Worm (Caenorhabditis elegans) whole organism, L1 larva: ENCODE results near the gene mup-4.

Experiments
- aly-2 ChIP-seq: fragments of 150-350 bp; optimal IDR thresholded peaks from 2 replicates; lab custom pipeline; 2014; ENCODE audit warnings: missing biosample characterization, missing genetic modification characterization
- ama-1 ChIP-seq: fragments of 150-350 bp; optimal IDR thresholded peaks from 2 replicates; lab custom pipeline; 2014
- ceh-90 ChIP-seq: sonication (generic microtip); optimal IDR thresholded peaks from 2 replicates; lab custom pipeline; 2016; ENCODE audit warnings: missing genetic modification characterization, missing compliant biosample characterization
- lir-3 ChIP-seq: sonication (generic microtip); optimal IDR thresholded peaks from 2 replicates; lab custom pipeline; 2016; ENCODE audit warnings: mild to moderate bottlenecking, missing genetic modification characterization, moderate library complexity, missing compliant biosample characterization; ENCODE audit not compliant: poor library complexity
- mep-1 ChIP-seq: fragments of 150-350 bp; optimal IDR thresholded peaks from 2 replicates; lab custom pipeline; 2014; ENCODE audit warnings: missing biosample characterization, missing genetic modification characterization
- nhr-19 ChIP-seq: fragments of 200-800 bp; sonication (Bioruptor generic); conservative IDR thresholded peaks from 2 replicates; pipeline ENCODE4 v1.3.6; 2022; ENCODE audit warnings: missing genetic modification characterization, missing compliant biosample characterization
- pqm-1 ChIP-seq: sonication (generic microtip); optimal IDR thresholded peaks from 3 replicates; lab custom pipeline; 2017; ENCODE audit warnings: missing biosample characterization, missing genetic modification characterization
- unc-62 ChIP-seq: fragments of 150-350 bp; optimal IDR thresholded peaks from 2 replicates; lab custom pipeline; 2014; ENCODE audit warnings: missing biosample characterization, missing genetic modification reagents, missing genetic modification characterization
- unc-86 ChIP-seq: sonication (generic microtip); optimal IDR thresholded peaks from 2 replicates; lab custom pipeline; 2016; ENCODE audit warnings: missing genetic modification characterization, missing compliant biosample characterization
- zag-1 ChIP-seq: fragments of 150-350 bp; optimal IDR thresholded peaks from 2 replicates; lab custom pipeline; 2014; ENCODE audit warnings: missing biosample characterization, missing genetic modification characterization

- no peak for TF ChIP-seq unc-86 (tag; lab: Kevin White, UChicago)
- TF ChIP-seq aly-2 (tag; lab: Kevin White, UChicago), result no peak
- no peak for TF ChIP-seq unc-62
- no peak for TF ChIP-seq pqm-1 (tag; lab: Kevin White, UChicago)
- TF ChIP-seq ceh-90, result no peak
- no peak for TF ChIP-seq ama-1 (lab: Kevin White, UChicago)
- no peak for TF ChIP-seq mep-1
- TF ChIP-seq zag-1 (tag; lab: Kevin White, UChicago), result no peak
- no peak for TF ChIP-seq nhr-19
- no peak for TF ChIP-seq lir-3 (tag; lab: Kevin White, UChicago)
Observed at ce11 chrIII:7531385-7531784, 42.5 kb upstream of the mup-4 start.
